Fruit fly (Drosophila melanogaster) whole organism, pupa: Measurements from ENCODE around the gene SclA.

Experiments
- CG10348 ChIP-seq: fragments of 200-800 bp; sonication (Bioruptor generic); IDR thresholded peaks from 2 replicates; pipeline ENCODE4 v1.3.6; 2022; ENCODE audit warnings: missing biosample characterization, missing genetic modification characterization
- CG12605 ChIP-seq: fragments of 200-800 bp; sonication (Bioruptor generic); IDR thresholded peaks from 2 replicates; pipeline ENCODE4 v1.3.6; 2022; ENCODE audit warnings: missing biosample characterization, missing genetic modification characterization
- CG13204 ChIP-seq: fragments of 200-800 bp; sonication (Bioruptor generic); optimal IDR thresholded peaks from 2 replicates; lab custom pipeline; 2018; ENCODE audit warnings: missing biosample characterization, mild to moderate bottlenecking, missing genetic modification characterization, moderate library complexity
- CG14655 ChIP-seq: fragments of 200-800 bp; sonication (Bioruptor generic); optimal IDR thresholded peaks from 3 replicates; lab custom pipeline; 2017; ENCODE audit warnings: mild to moderate bottlenecking, missing biosample characterization, missing genetic modification reagents, missing genetic modification characterization
- CG15710 ChIP-seq: fragments of 200-800 bp; sonication (Bioruptor generic); optimal IDR thresholded peaks from 2 replicates; lab custom pipeline; 2018; ENCODE audit warnings: missing biosample characterization, mild to moderate bottlenecking, missing genetic modification characterization, moderate library complexity
- CG17806 ChIP-seq: fragments of 200-800 bp; sonication (Bioruptor generic); optimal IDR thresholded peaks from 2 replicates; lab custom pipeline; 2018; ENCODE audit warnings: missing biosample characterization, mild to moderate bottlenecking, missing genetic modification characterization, moderate library complexity
- CG34367 ChIP-seq: fragments of 200-800 bp; sonication (Bioruptor generic); optimal IDR thresholded peaks from 2 replicates; lab custom pipeline; 2018; ENCODE audit warnings: missing biosample characterization, mild to moderate bottlenecking, missing genetic modification characterization
- CG8301 ChIP-seq: fragments of 200-800 bp; sonication (Bioruptor generic); optimal IDR thresholded peaks from 2 replicates; lab custom pipeline; 2018; ENCODE audit warnings: missing biosample characterization, mild to moderate bottlenecking, missing genetic modification characterization
- CG9948 ChIP-seq: fragments of 200-800 bp; sonication (Bioruptor generic); optimal IDR thresholded peaks from 2 replicates; lab custom pipeline; 2018; ENCODE audit warnings: missing biosample characterization, mild to moderate bottlenecking, missing genetic modification characterization, moderate library complexity
- EcR ChIP-seq: fragments of 200-800 bp; sonication (Bioruptor generic); optimal IDR thresholded peaks from 3 replicates; lab custom pipeline; 2019; ENCODE audit warnings: missing biosample characterization, missing genetic modification characterization, mild to moderate bottlenecking, moderate library complexity, missing genetic modification reagents
- Ets98B ChIP-seq: fragments of 200-800 bp; sonication (Bioruptor generic); IDR thresholded peaks from 2 replicates; pipeline ENCODE4 v1.3.6; 2022; ENCODE audit warnings: missing biosample characterization, missing genetic modification characterization
- Snoo ChIP-seq: fragments of 200-800 bp; sonication (Bioruptor generic); optimal IDR thresholded peaks from 3 replicates; lab custom pipeline; 2017; ENCODE audit warnings: missing biosample characterization, mild to moderate bottlenecking, missing genetic modification characterization, inconsistent platforms
- gl ChIP-seq: fragments of 200-800 bp; sonication (Bioruptor generic); optimal IDR thresholded peaks from 2 replicates; lab custom pipeline; 2018; ENCODE audit warnings: missing biosample characterization, mild to moderate bottlenecking, missing genetic modification characterization
- rn ChIP-seq: fragments of 200-800 bp; sonication (Bioruptor generic); IDR thresholded peaks from 2 replicates; pipeline ENCODE4 v1.3.6; 2022; ENCODE audit warnings: missing biosample characterization, missing genetic modification characterization

DNA sequence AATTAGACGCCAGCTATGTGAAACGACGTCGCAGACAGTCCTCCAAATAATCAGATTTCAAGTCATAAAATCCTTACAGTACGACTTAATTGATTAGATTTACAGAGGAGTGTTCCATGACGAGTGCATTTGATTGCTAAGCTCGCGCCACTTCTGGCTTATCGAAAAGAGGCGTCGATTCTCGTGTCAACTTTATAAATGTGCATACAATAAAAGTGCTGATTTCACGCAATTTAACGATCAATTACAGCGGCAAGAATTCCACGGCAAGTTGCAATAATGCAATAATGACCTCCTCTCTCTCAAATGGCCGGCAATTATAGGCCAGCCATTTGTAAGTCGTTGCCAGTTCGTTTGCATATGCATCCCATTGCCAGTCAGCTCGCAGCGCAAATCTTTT is 44.6 kb downstream of the SclA start:
- TF ChIP-seq CG12605 (GFP tag; lab: Robert Waterston, UW): no peak
- no peak for TF ChIP-seq CG9948
- no peak for TF ChIP-seq CG13204 (GFP tag; lab: Kevin White, UChicago)
- TF ChIP-seq CG34367 (tag; lab: Kevin White, UChicago): no peak
- TF ChIP-seq CG17806 (tag; lab: Kevin White, UChicago): no peak
- TF ChIP-seq Snoo (tag; lab: Kevin White, UChicago): no peak
- no peak for TF ChIP-seq Ets98B (GFP tag; lab: Robert Waterston, UW)
- no peak for TF ChIP-seq gl (tag; lab: Kevin White, UChicago)
- TF ChIP-seq EcR (GFP tag; lab: Kevin White, UChicago): no peak
- TF ChIP-seq CG15710 (tag; lab: Kevin White, UChicago): no peak
- TF ChIP-seq CG10348: no peak
- no peak for TF ChIP-seq rn (GFP tag; lab: Robert Waterston, UW)
- no peak for TF ChIP-seq CG8301 (tag; lab: Kevin White, UChicago)
- no peak for TF ChIP-seq CG14655 (GFP tag; lab: Kevin White, UChicago)
